Fruit fly (Drosophila melanogaster) whole organism, embryonic: ENCODE data around the gene CG8112.

ENCODE experiments used
- Antp ChIP-seq: fragments of 200-800 bp; sonication (Bioruptor generic); optimal IDR thresholded peaks from 3 replicates; lab custom pipeline; 2016; ENCODE audit warnings: missing biosample characterization, missing genetic modification characterization
- CG11093 ChIP-seq: fragments of 200-800 bp; sonication (Bioruptor generic); IDR thresholded peaks from 3 replicates; pipeline ENCODE4 v1.3.6; 2022; ENCODE audit warnings: missing biosample characterization, missing genetic modification characterization
- CG11398 ChIP-seq: fragments of 200-800 bp; sonication (Bioruptor generic); optimal IDR thresholded peaks from 2 replicates; lab custom pipeline; 2016; ENCODE audit warnings: missing biosample characterization, missing genetic modification characterization
- CG12299 ChIP-seq: fragments of 200-800 bp; sonication (Bioruptor generic); optimal IDR thresholded peaks from 2 replicates; lab custom pipeline; 2018; ENCODE audit warnings: missing biosample characterization, mild to moderate bottlenecking, missing genetic modification characterization
- CG13296 ChIP-seq: fragments of 200-800 bp; sonication (Bioruptor generic); optimal IDR thresholded peaks from 3 replicates; lab custom pipeline; 2018; ENCODE audit warnings: missing biosample characterization, mild to moderate bottlenecking, missing genetic modification characterization
- CG13624 ChIP-seq: fragments of 200-800 bp; sonication (Bioruptor generic); optimal IDR thresholded peaks from 2 replicates; lab custom pipeline; 2016; ENCODE audit warnings: missing biosample characterization, missing genetic modification characterization
- CG15073 ChIP-seq: fragments of 200-800 bp; sonication (Bioruptor generic); optimal IDR thresholded peaks from 2 replicates; lab custom pipeline; 2016; ENCODE audit warnings: missing biosample characterization, missing genetic modification characterization
- CG15696 ChIP-seq: fragments of 200-800 bp; sonication (Bioruptor generic); optimal IDR thresholded peaks from 2 replicates; lab custom pipeline; 2019; ENCODE audit warnings: missing biosample characterization, mild to moderate bottlenecking, missing genetic modification characterization, moderate library complexity
- CG1602 ChIP-seq: fragments of 200-800 bp; sonication (Bioruptor generic); optimal IDR thresholded peaks from 3 replicates; lab custom pipeline; 2016; ENCODE audit warnings: missing biosample characterization, missing genetic modification characterization
- CG16779 ChIP-seq: fragments of 200-800 bp; sonication (Bioruptor generic); IDR thresholded peaks from 2 replicates; pipeline ENCODE4 v1.3.6; 2022; ENCODE audit warnings: missing biosample characterization, missing genetic modification characterization
- CG16863 ChIP-seq: fragments of 200-800 bp; sonication (Bioruptor generic); optimal IDR thresholded peaks from 3 replicates; lab custom pipeline; 2016; ENCODE audit warnings: missing biosample characterization, missing genetic modification characterization
- CG18599 ChIP-seq: fragments of 200-800 bp; sonication (Bioruptor generic); optimal IDR thresholded peaks from 3 replicates; lab custom pipeline; 2017; ENCODE audit warnings: missing biosample characterization, missing genetic modification characterization, mild to moderate bottlenecking, moderate library complexity, missing genetic modification reagents
- CG2120 ChIP-seq: fragments of 200-800 bp; sonication (Bioruptor generic); optimal IDR thresholded peaks from 3 replicates; lab custom pipeline; 2016; ENCODE audit warnings: missing biosample characterization, missing genetic modification characterization
- CG2678 ChIP-seq: fragments of 200-800 bp; sonication (Bioruptor generic); optimal IDR thresholded peaks from 3 replicates; lab custom pipeline; 2019; ENCODE audit warnings: missing biosample characterization, mild to moderate bottlenecking, missing genetic modification characterization, moderate library complexity
- CG3163 ChIP-seq: fragments of 200-800 bp; sonication (Bioruptor generic); optimal IDR thresholded peaks from 3 replicates; lab custom pipeline; 2016; ENCODE audit warnings: missing biosample characterization, missing genetic modification characterization
- CG8281 ChIP-seq: fragments of 200-800 bp; sonication (Bioruptor generic); optimal IDR thresholded peaks from 2 replicates; lab custom pipeline; 2018; ENCODE audit warnings: missing biosample characterization, mild to moderate bottlenecking, missing genetic modification characterization, moderate library complexity
- CG9817 ChIP-seq: fragments of 200-800 bp; sonication (Bioruptor generic); optimal IDR thresholded peaks from 2 replicates; lab custom pipeline; 2018; ENCODE audit warnings: missing biosample characterization, mild to moderate bottlenecking, missing genetic modification characterization, moderate library complexity
- Dad ChIP-seq: fragments of 200-800 bp; sonication (Bioruptor generic); optimal IDR thresholded peaks from 3 replicates; lab custom pipeline; 2016; ENCODE audit warnings: missing biosample characterization, missing genetic modification characterization
- ERR ChIP-seq: fragments of 200-800 bp; sonication (Bioruptor generic); optimal IDR thresholded peaks from 2 replicates; lab custom pipeline; 2016; ENCODE audit warnings: missing biosample characterization, missing genetic modification characterization
- Gug ChIP-seq: fragments of 200-800 bp; sonication (Bioruptor generic); IDR thresholded peaks from 4 replicates; pipeline ENCODE4 v1.3.6; 2022; ENCODE audit warnings: missing biosample characterization, missing genetic modification characterization
- MESR4 ChIP-seq: fragments of 200-800 bp; sonication (Bioruptor generic); optimal IDR thresholded peaks from 2 replicates; lab custom pipeline; 2018; ENCODE audit warnings: missing biosample characterization, mild to moderate bottlenecking, missing genetic modification characterization, moderate library complexity
- Med ChIP-seq: fragments of 200-800 bp; sonication (Bioruptor generic); peaks from one replicate; lab custom pipeline; 2016; ENCODE audit warnings: missing biosample characterization, missing genetic modification characterization, mild to moderate bottlenecking, inconsistent platforms, moderate library complexity
- Myb ChIP-seq: fragments of 200-800 bp; sonication (Bioruptor generic); optimal IDR thresholded peaks from 2 replicates; lab custom pipeline; 2016; ENCODE audit warnings: missing biosample characterization, missing genetic modification characterization
- NC2α ChIP-seq: fragments of 200-800 bp; sonication (Bioruptor generic); optimal IDR thresholded peaks from 2 replicates; lab custom pipeline; 2016; ENCODE audit warnings: missing biosample characterization, missing genetic modification characterization
- NK7.1 ChIP-seq: fragments of 200-800 bp; sonication (Bioruptor generic); optimal IDR thresholded peaks from 3 replicates; lab custom pipeline; 2016; ENCODE audit warnings: missing biosample characterization, missing genetic modification characterization
- Nf-YA ChIP-seq: fragments of 200-800 bp; sonication (Bioruptor generic); IDR thresholded peaks from 2 replicates; pipeline ENCODE4 v1.3.6; 2022; ENCODE audit warnings: missing biosample characterization, missing genetic modification characterization
- Optix ChIP-seq: fragments of 200-800 bp; sonication (Bioruptor generic); IDR thresholded peaks from 3 replicates; pipeline ENCODE4 v1.3.6; 2022; ENCODE audit warnings: missing biosample characterization, missing genetic modification characterization
- Rfx ChIP-seq: fragments of 200-800 bp; sonication (Bioruptor generic); IDR thresholded peaks from 2 replicates; pipeline ENCODE4 v1.3.6; 2022; ENCODE audit warnings: missing biosample characterization, missing genetic modification characterization
- Scr ChIP-seq: fragments of 200-800 bp; sonication (Bioruptor generic); IDR thresholded peaks from 2 replicates; pipeline ENCODE4 v1.3.6; 2022; ENCODE audit warnings: missing biosample characterization, missing genetic modification characterization; ENCODE audit not compliant: partially characterized antibody
- Sry-δ ChIP-seq: fragments of 200-800 bp; sonication (Bioruptor generic); optimal IDR thresholded peaks from 2 replicates; lab custom pipeline; 2016; ENCODE audit warnings: missing biosample characterization, missing genetic modification characterization
- dmrt99B ChIP-seq: fragments of 200-800 bp; sonication (Bioruptor generic); optimal IDR thresholded peaks from 2 replicates; lab custom pipeline; 2018; ENCODE audit warnings: missing biosample characterization, mild to moderate bottlenecking, missing genetic modification characterization, moderate library complexity
- hkb ChIP-seq, 2 experiments: fragments of 200-800 bp in 1 of 2; fragments of >200 bp in 1 of 2; sonication (Bioruptor generic) in 1 of 2; IDR thresholded peaks in 1 of 2; optimal IDR thresholded peaks in 1 of 2; 2 replicates each; pipeline versions ENCODE4 v1.3.6 to Lab custom; 2017 to 2022; ENCODE audit warnings: missing biosample characterization in 1 of 2, missing genetic modification characterization in 1 of 2
- insv ChIP-seq, 2 experiments: fragments of 200-800 bp; sonication (Bioruptor generic); optimal IDR thresholded peaks; 3 replicates each; lab custom pipeline; 2016 to 2018; ENCODE audit warnings: missing biosample characterization in 2 of 2, missing genetic modification characterization in 2 of 2
- kah ChIP-seq: fragments of 200-800 bp; sonication (Bioruptor generic); optimal IDR thresholded peaks from 2 replicates; lab custom pipeline; 2018; ENCODE audit warnings: missing biosample characterization, mild to moderate bottlenecking, missing genetic modification characterization
- klu ChIP-seq: fragments of 200-800 bp; sonication (Bioruptor generic); IDR thresholded peaks from 2 replicates; pipeline ENCODE4 v1.3.6; 2022; ENCODE audit warnings: missing biosample characterization, missing genetic modification characterization
- mam ChIP-seq: fragments of 200-800 bp; sonication (Bioruptor generic); optimal IDR thresholded peaks from 3 replicates; lab custom pipeline; 2016; ENCODE audit warnings: missing biosample characterization, missing genetic modification characterization
- nerfin-1 ChIP-seq: fragments of 200-800 bp; sonication (Bioruptor generic); optimal IDR thresholded peaks from 3 replicates; lab custom pipeline; 2019; ENCODE audit warnings: missing biosample characterization, mild to moderate bottlenecking, missing genetic modification characterization, moderate library complexity
- pan ChIP-seq, 4 experiments: fragments of >200 bp in 3 of 4; fragments of 200-800 bp in 1 of 4; sonication (Bioruptor generic) in 1 of 4; optimal IDR thresholded peaks in 3 of 4; IDR thresholded peaks in 1 of 4; 2 replicates each; pipeline versions ENCODE4 v1.3.6 to Lab custom; 2017 to 2022; ENCODE audit warnings: missing biosample characterization in 2 of 4, missing genetic modification characterization in 2 of 4, mixed read lengths in 1 of 4
- pros ChIP-seq: fragments of 200-800 bp; sonication (Bioruptor generic); optimal IDR thresholded peaks from 3 replicates; lab custom pipeline; 2019; ENCODE audit warnings: missing biosample characterization, mild to moderate bottlenecking, missing genetic modification characterization, moderate library complexity
- schlank ChIP-seq: fragments of 200-800 bp; sonication (Bioruptor generic); optimal IDR thresholded peaks from 2 replicates; lab custom pipeline; 2018; ENCODE audit warnings: missing biosample characterization, mild to moderate bottlenecking, missing genetic modification characterization
- sens ChIP-seq: fragments of 200-800 bp; sonication (Bioruptor generic); peaks from one replicate; lab custom pipeline; 2016; ENCODE audit warnings: missing biosample characterization, missing genetic modification characterization
- shn ChIP-seq: fragments of 200-800 bp; sonication (Bioruptor generic); optimal IDR thresholded peaks from 3 replicates; lab custom pipeline; 2016; ENCODE audit warnings: missing biosample characterization, missing genetic modification characterization
- sqz ChIP-seq: fragments of 200-800 bp; sonication (Bioruptor generic); optimal IDR thresholded peaks from 3 replicates; lab custom pipeline; 2018; ENCODE audit warnings: missing biosample characterization, mild to moderate bottlenecking, missing genetic modification characterization
- sug ChIP-seq: fragments of 200-800 bp; optimal IDR thresholded peaks from 2 replicates; lab custom pipeline; 2019; ENCODE audit warnings: missing biosample characterization, mild to moderate bottlenecking, missing genetic modification characterization, moderate library complexity
- tgo ChIP-seq: fragments of 200-800 bp; sonication (Bioruptor generic); IDR thresholded peaks from 3 replicates; pipeline ENCODE4 v1.3.6; 2022; ENCODE audit warnings: missing biosample characterization, missing genetic modification characterization
- toy ChIP-seq: fragments of 200-800 bp; sonication (Bioruptor generic); IDR thresholded peaks from 2 replicates; pipeline ENCODE4 v1.3.6; 2022; ENCODE audit warnings: missing biosample characterization, missing genetic modification characterization
- vvl ChIP-seq: fragments of 200-800 bp; sonication (Bioruptor generic); IDR thresholded peaks from 2 replicates; pipeline ENCODE4 v1.3.6; 2022; ENCODE audit warnings: missing biosample characterization, missing genetic modification characterization
- wek ChIP-seq: fragments of 200-800 bp; sonication (Bioruptor generic); optimal IDR thresholded peaks from 3 replicates; lab custom pipeline; 2018; ENCODE audit warnings: missing biosample characterization, mild to moderate bottlenecking, missing genetic modification characterization, moderate library complexity
- zen2 ChIP-seq: fragments of 200-800 bp; sonication (Bioruptor generic); IDR thresholded peaks from 3 replicates; pipeline ENCODE4 v1.3.6; 2022; ENCODE audit warnings: missing biosample characterization, missing genetic modification characterization; ENCODE audit not compliant: partially characterized antibody

CG8112 gene

DNA sequence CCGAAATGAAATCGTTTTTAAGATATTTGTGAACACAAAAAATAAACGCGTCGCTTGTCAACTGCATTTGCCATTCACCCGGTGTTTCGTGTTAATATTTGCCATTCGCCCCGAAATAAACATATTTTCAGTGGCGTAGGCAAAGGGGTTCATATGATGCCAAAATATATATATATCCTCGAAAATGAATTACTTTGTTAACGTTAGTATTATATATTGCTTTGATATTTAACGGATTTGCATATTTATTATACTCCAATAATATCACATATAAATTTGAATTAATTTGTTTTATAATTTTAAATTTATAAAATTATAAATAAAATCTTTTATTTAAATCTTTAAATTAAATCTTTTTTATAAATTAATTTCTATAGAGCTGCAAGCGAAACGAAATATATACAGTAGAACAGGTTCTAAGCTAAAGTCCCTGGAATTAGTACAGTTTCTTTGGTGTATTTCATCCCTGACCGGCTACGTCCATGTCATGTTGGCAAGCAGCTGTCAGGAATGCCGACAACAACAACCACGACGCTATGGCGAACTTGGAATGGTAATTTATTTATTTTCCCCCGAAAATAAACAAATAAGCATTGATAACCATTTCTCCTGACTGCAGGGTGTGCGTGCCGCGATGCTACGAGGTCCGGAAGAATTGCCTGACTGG lies 19.0 kb downstream of the CG8112 start, which contains the start of the genes M1BP and CG8202 (continued):
- TF ChIP-seq Optix (GFP tag; lab: Robert Waterston, UW) (peak; percentile 65; the same call in 2 of the 3 replicates), ERR (GFP tag; lab: Kevin White, UChicago) (no peak), hkb (optimal IDR thresholded peaks at IDR 0.05; lab: Kevin White, UChicago) (no peak), hkb (GFP tag; IDR thresholded peaks at IDR 0.05; lab: Robert Waterston, UW) (peak; percentile 77), Antp (peak; percentile 71), Myb (peak; percentile 41), CG3163 (GFP tag; lab: Kevin White, UChicago) (no peak), sqz (GFP tag; lab: Kevin White, UChicago) (no peak), Nf-YA (GFP tag; lab: Robert Waterston, UW) (peak; percentile 59; the same call in 1 of the 2 replicates), CG15696 (tag; lab: Kevin White, UChicago) (peak; percentile 91), kah (GFP tag; lab: Kevin White, UChicago) (peak; percentile 85), CG8281 (peak; percentile 82), Med (peak; percentile 89), pros (GFP tag; lab: Kevin White, UChicago) (peak; percentile 38), Gug (GFP tag; lab: Robert Waterston, UW) (peak; percentile 75), CG13624 (GFP tag; lab: Kevin White, UChicago) (peak; percentile 32), sens (peak; percentile 88), Rfx (GFP tag; lab: Robert Waterston, UW) (peak; percentile 80), NK7.1 (GFP tag; lab: Kevin White, UChicago) (no peak), Scr (GFP tag; lab: Robert Waterston, UW) (no peak), vvl (peak; percentile 83), Dad (GFP tag; lab: Kevin White, UChicago) (peak; percentile 43), CG11093 (GFP tag; lab: Robert Waterston, UW) (peak; percentile 72; the same call in 1 of the 3 replicates), CG16779 (no peak), toy (GFP tag; lab: Robert Waterston, UW) (no peak; the same call in 1 of the 2 replicates), Sry-δ (GFP tag; lab: Kevin White, UChicago) (peak; percentile 8), CG18599 (GFP tag; lab: Kevin White, UChicago) (peak; percentile 91), NC2α (GFP tag; lab: Kevin White, UChicago) (no peak), CG2120 (GFP tag; lab: Kevin White, UChicago) (peak; percentile 82), CG11398 (GFP tag; lab: Kevin White, UChicago) (no peak), CG13296 (GFP tag; lab: Kevin White, UChicago) (peak; percentile 94), CG16863 (peak; percentile 55), nerfin-1 (peak; percentile 90), CG15073 (GFP tag; lab: Kevin White, UChicago) (no peak), insv (GFP tag; optimal IDR thresholded peaks at IDR 0.05; lab: Kevin White, UChicago) (peak in 1 of 2 experiments; percentile 74), mam (GFP tag; lab: Kevin White, UChicago) (peak; percentile 78), sug (tag; lab: Kevin White, UChicago) (peak; percentile 92), klu (GFP tag; lab: Robert Waterston, UW) (peak; percentile 67; the same call in 1 of the 2 replicates), wek (GFP tag; lab: Kevin White, UChicago) (no peak), CG1602 (GFP tag; lab: Kevin White, UChicago) (peak; percentile 88), dmrt99B (tag; lab: Kevin White, UChicago) (peak; percentile 91), MESR4 (peak; percentile 40), CG2678 (tag; lab: Kevin White, UChicago) (peak; percentile 97), CG12299 (tag; lab: Kevin White, UChicago) (peak; percentile 78), tgo (GFP tag; lab: Robert Waterston, UW) (peak; percentile 83), CG9817 (tag; lab: Kevin White, UChicago) (peak; percentile 86), pan (optimal IDR thresholded peaks at IDR 0.05; lab: Kevin White, UChicago) (no peak), pan (GFP tag; optimal IDR thresholded peaks at IDR 0.05 in 1 of 2, IDR thresholded peaks at IDR 0.05 in 1 of 2) (peak in 1 of 2 experiments; percentile 69), shn (peak; percentile 33), zen2 (no peak), schlank (peak; percentile 53)
